Worm (Caenorhabditis elegans): ENCODE results near the gene jmjd-5.
A peak's percentile ranks its signal among the peaks of the same experiment; 100 is the strongest.

jmjd-5 gene

ce11 chrV:11176693-11177304 is 49.5 kb downstream of the jmjd-5 start (continued):
- TF ChIP-seq xnd-1 (tag; optimal IDR thresholded peaks at IDR 0.05) (peak; percentile 10), egl-44 (GFP tag; IDR thresholded peaks at IDR 0.05) (0 out of 2 replicates have a peak, but pooled peaks have one; percentile 49), ztf-18 (tag; optimal IDR thresholded peaks at IDR 0.05) (peak; percentile 26), nhr-80 (tag; optimal IDR thresholded peaks at IDR 0.05) (peak; percentile 63), T07F8.4 (tag; optimal IDR thresholded peaks at IDR 0.05) (peak; percentile 15), B0261.1 (tag; optimal IDR thresholded peaks at IDR 0.05) (peak; percentile 38), ceh-27 (GFP tag; optimal IDR thresholded peaks at IDR 0.05) (peak; percentile 19)

- no peak for TF ChIP-seq egl-18 (GFP tag; IDR thresholded peaks at IDR 0.05)
These were observed 50.3 kb downstream of the jmjd-5 start, which contains the start of gene gpa-1 for ce11 chrV:11177577-11177976. Gene gpa-1, minus strand, starts transcription at chrV:11177677.

Measured in whole organism, young adult.